Worm (Caenorhabditis elegans): ENCODE measurements around the gene gop-3.

DNA sequence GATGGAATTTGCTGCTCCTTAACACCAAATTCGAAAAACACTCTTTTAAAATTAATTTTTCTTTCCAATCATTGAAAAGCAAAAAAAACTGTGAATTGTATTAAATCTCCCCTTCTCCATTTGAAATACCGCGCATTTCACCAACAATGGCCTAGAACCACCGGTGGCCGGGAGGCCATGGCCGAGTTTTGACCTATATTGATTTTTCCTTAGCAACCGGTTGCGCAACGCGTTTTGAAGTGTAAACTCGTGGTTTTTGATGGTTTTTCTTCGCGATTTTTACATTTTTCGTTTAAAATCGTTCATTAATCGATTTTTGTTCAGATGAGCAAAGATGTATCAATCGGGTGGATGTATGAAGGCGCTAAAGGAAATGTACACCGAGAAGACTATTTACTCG, 47.8 kb downstream of the gop-3 start, which contains the start of gene mog-3:
- TF ChIP-seq elt-1 (tag; optimal IDR thresholded peaks at IDR 0.05; ENCODE audit: borderline replicate concordance, insufficient read depth) (no peak), nhr-76 (tag; optimal IDR thresholded peaks at IDR 0.05) (no peak)
